Worm (Caenorhabditis elegans): ENCODE data around the gene F35B3.3.

The F35B3.3 gene

ce11 chrX:17064820-17065219, 51.6 kb downstream of the F35B3.3 start:
- TF ChIP-seq peb-1 (tag; optimal IDR thresholded peaks at IDR 0.05) (no peak), nhr-6 (tag; optimal IDR thresholded peaks at IDR 0.05) (no peak), unc-55 (GFP tag; optimal IDR thresholded peaks at IDR 0.05) (no peak), elt-3 (tag; optimal IDR thresholded peaks at IDR 0.05) (no peak), aly-2 (tag; optimal IDR thresholded peaks at IDR 0.05) (no peak), sma-9 (GFP tag; optimal IDR thresholded peaks at IDR 0.05) (peak; percentile 26), sma-9 (tag; optimal IDR thresholded peaks at IDR 0.05) (no peak), unc-39 (tag; optimal IDR thresholded peaks at IDR 0.05) (no peak), C34F6.9 (tag; optimal IDR thresholded peaks at IDR 0.05) (no peak), ceh-16 (tag; optimal IDR thresholded peaks at IDR 0.05) (no peak), nhr-129 (tag; optimal IDR thresholded peaks at IDR 0.05) (no peak), ztf-11 (tag; optimal IDR thresholded peaks at IDR 0.05) (no peak), nhr-11 (tag; optimal IDR thresholded peaks at IDR 0.05) (no peak), mab-5 (tag; optimal IDR thresholded peaks at IDR 0.05) (no peak), mdl-1 (tag; optimal IDR thresholded peaks at IDR 0.05) (no peak), R02D3.7 (tag; optimal IDR thresholded peaks at IDR 0.05) (no peak), nhr-12 (tag; optimal IDR thresholded peaks at IDR 0.05) (no peak), blmp-1 (tag; optimal IDR thresholded peaks at IDR 0.05; ENCODE audit: insufficient read depth) (no peak), elt-1 (tag; optimal IDR thresholded peaks at IDR 0.05) (no peak), ztf-4 (tag; optimal IDR thresholded peaks at IDR 0.05) (no peak), crh-2 (tag; optimal IDR thresholded peaks at IDR 0.05) (peak; percentile 14), nhr-25 (tag; optimal IDR thresholded peaks at IDR 0.05) (no peak), skn-1 (tag; optimal IDR thresholded peaks at IDR 0.05) (peak; percentile 5), zag-1 (tag; optimal IDR thresholded peaks at IDR 0.05) (no peak), Y55F3AM.14 (GFP tag; optimal IDR thresholded peaks at IDR 0.05) (no peak), nhr-77 (tag; optimal IDR thresholded peaks at IDR 0.05) (no peak), nhr-237 (tag; optimal IDR thresholded peaks at IDR 0.05) (no peak), egl-27 (tag; optimal IDR thresholded peaks at IDR 0.05) (no peak), ama-1 (optimal IDR thresholded peaks at IDR 0.05) (no peak), sem-4 (tag; optimal IDR thresholded peaks at IDR 0.05) (no peak), lsy-2 (tag; optimal IDR thresholded peaks at IDR 0.05) (no peak), ceh-82 (tag; optimal IDR thresholded peaks at IDR 0.05) (no peak), mbf-1 (tag; optimal IDR thresholded peaks at IDR 0.05) (no peak), fos-1 (tag; optimal IDR thresholded peaks at IDR 0.05) (peak; percentile 41), ztf-1 (GFP tag; conservative IDR thresholded peaks at IDR 0.05) (no peak)

ce11 chrX:17066937-17067336, 53.7 kb downstream of the F35B3.3 start:
- peak; percentile 55 for TF ChIP-seq sma-9 (GFP tag; optimal IDR thresholded peaks at IDR 0.05)
- no peak for TF ChIP-seq sma-9 (tag; optimal IDR thresholded peaks at IDR 0.05)
- TF ChIP-seq fos-1 (tag; optimal IDR thresholded peaks at IDR 0.05): peak; percentile 21
- no peak for TF ChIP-seq nhr-129 (tag; optimal IDR thresholded peaks at IDR 0.05)
- TF ChIP-seq ceh-16 (tag; optimal IDR thresholded peaks at IDR 0.05): no peak

Data from whole organism, L2 larva.